Fruit fly (Drosophila melanogaster) whole organism, embryonic: Measurements from ENCODE around the gene CG4074.

Experiments used
- CrebB ChIP-seq: fragments of 200-800 bp; sonication (Bioruptor generic); optimal IDR thresholded peaks from 3 replicates; lab custom pipeline; 2018; ENCODE audit warnings: missing biosample characterization, mild to moderate bottlenecking, missing genetic modification characterization
- Gsc ChIP-seq: fragments of 200-800 bp; sonication (Bioruptor generic); IDR thresholded peaks from 2 replicates; pipeline ENCODE4 v1.3.6; 2022; ENCODE audit warnings: missing biosample characterization, missing genetic modification characterization
- abd-A ChIP-seq: fragments of 200-800 bp; sonication (Bioruptor generic); optimal IDR thresholded peaks from 3 replicates; lab custom pipeline; 2019; ENCODE audit warnings: missing biosample characterization, mild to moderate bottlenecking, missing genetic modification characterization, moderate library complexity
- ttk ChIP-seq: fragments of 200-800 bp; sonication (Bioruptor generic); IDR thresholded peaks from 2 replicates; pipeline ENCODE4 v2.1.2; 2022; ENCODE audit warnings: missing biosample characterization, missing genetic modification characterization

DNA sequence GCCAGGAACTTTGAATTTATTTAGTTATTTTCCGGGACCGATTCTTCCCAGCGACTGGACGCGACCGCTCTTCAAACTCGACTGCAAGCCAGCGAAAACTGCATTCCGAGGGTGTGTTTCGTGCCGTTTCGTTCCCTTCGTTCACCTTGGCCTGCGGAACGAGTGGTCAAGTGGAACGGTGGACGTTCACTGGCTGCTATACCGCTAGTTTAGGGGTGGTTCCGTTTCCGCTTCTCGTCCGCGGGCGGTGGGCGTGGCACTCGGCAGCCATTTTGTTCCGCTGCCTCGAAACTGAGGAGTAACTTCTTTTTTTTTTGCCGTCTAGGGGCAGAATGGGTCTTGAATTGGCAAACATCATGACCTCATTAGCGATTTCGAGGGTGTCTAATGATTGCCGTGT, 23.4 kb upstream of the CG4074 start, which contains the start of gene Six4:
- TF ChIP-seq ttk (GFP tag; lab: Robert Waterston, UW) (0 out of 2 replicates have a peak, but pooled peaks have one; percentile 50), abd-A (tag; lab: Kevin White, UChicago) (no peak), Gsc (GFP tag; lab: Robert Waterston, UW) (no peak), CrebB (tag; lab: Kevin White, UChicago) (no peak)
